In genomic region chrV:7759270-7759669, ce11 we compare ENCODE assay signal across 1 worm cellular context.
TF ChIP-seq lines count a peak whose summit lies in the region.

No protein-coding gene starts in this region.

TF ChIP-seq in whole organism, L1 larva, 84 proteins besides CTCF, POLR2A, EP300 and RAD21 (continued from another document):
- no peak for TF ChIP-seq tlp-1 (tag; optimal IDR thresholded peaks at IDR 0.05; lab: Kevin White, UChicago)
- TF ChIP-seq F16B12.6 (tag; optimal IDR thresholded peaks at IDR 0.05; lab: Kevin White, UChicago): no peak
- no peak for TF ChIP-seq ztf-4 (tag; optimal IDR thresholded peaks at IDR 0.05; lab: Kevin White, UChicago)
- TF ChIP-seq nhr-237 (tag; optimal IDR thresholded peaks at IDR 0.05; lab: Kevin White, UChicago): no peak
- TF ChIP-seq skn-1 (tag; optimal IDR thresholded peaks at IDR 0.05; lab: Kevin White, UChicago): no peak
- TF ChIP-seq C16A3.4 (tag; optimal IDR thresholded peaks at IDR 0.05; lab: Kevin White, UChicago): peak; percentile 20
- TF ChIP-seq unc-86 (tag; optimal IDR thresholded peaks at IDR 0.05; lab: Kevin White, UChicago): no peak
- TF ChIP-seq nhr-28 (tag; optimal IDR thresholded peaks at IDR 0.05; lab: Kevin White, UChicago): no peak
- peak; percentile 16 for TF ChIP-seq mef-2 (tag; optimal IDR thresholded peaks at IDR 0.05; lab: Kevin White, UChicago)
- peak; percentile 72 for TF ChIP-seq vab-15 (tag; optimal IDR thresholded peaks at IDR 0.05; lab: Kevin White, UChicago)
- no peak for TF ChIP-seq ztf-11 (tag; optimal IDR thresholded peaks at IDR 0.05; lab: Kevin White, UChicago)
- TF ChIP-seq C34B4.2 (tag; optimal IDR thresholded peaks at IDR 0.05; lab: Kevin White, UChicago): no peak
- TF ChIP-seq sox-4 (tag; optimal IDR thresholded peaks at IDR 0.05; lab: Kevin White, UChicago): no peak
- no peak for TF ChIP-seq sup-37 (GFP tag; optimal IDR thresholded peaks at IDR 0.05; lab: Kevin White, UChicago)
- TF ChIP-seq lsy-2 (tag; optimal IDR thresholded peaks at IDR 0.05; lab: Kevin White, UChicago): peak; percentile 44 to 75
- TF ChIP-seq lin-39 (tag; optimal IDR thresholded peaks at IDR 0.05; lab: Kevin White, UChicago): no peak
- TF ChIP-seq irx-1 (tag; optimal IDR thresholded peaks at IDR 0.05; lab: Kevin White, UChicago): peak; percentile 53
- no peak for TF ChIP-seq dsc-1 (tag; optimal IDR thresholded peaks at IDR 0.05; lab: Kevin White, UChicago)
- TF ChIP-seq hlh-4 (tag; optimal IDR thresholded peaks at IDR 0.05; lab: Kevin White, UChicago): no peak
- peak; percentile 49; the same call in 1 of the 2 replicates for TF ChIP-seq ceh-88 (GFP tag; IDR thresholded peaks at IDR 0.05; lab: Robert Waterston, UW)
- TF ChIP-seq mep-1 (tag; optimal IDR thresholded peaks at IDR 0.05; lab: Kevin White, UChicago): peak; percentile 72
- no peak for TF ChIP-seq fkh-8 (tag; optimal IDR thresholded peaks at IDR 0.05; lab: Kevin White, UChicago)
- TF ChIP-seq mab-9 (GFP tag; IDR thresholded peaks at IDR 0.05; lab: Robert Waterston, UW): no peak; the same call in 1 of the 2 replicates
- TF ChIP-seq tbx-2 (tag; optimal IDR thresholded peaks at IDR 0.05; lab: Kevin White, UChicago): peak; percentile 56
- TF ChIP-seq nhr-77 (tag; optimal IDR thresholded peaks at IDR 0.05; lab: Kevin White, UChicago): no peak
- peak; percentile 58 for TF ChIP-seq nhr-19 (GFP tag; conservative IDR thresholded peaks at IDR 0.05; lab: Robert Waterston, UW)
- no peak for TF ChIP-seq ama-1 (optimal IDR thresholded peaks at IDR 0.05; lab: Kevin White, UChicago)
- peak; percentile 50 to 72 for TF ChIP-seq lin-35 (GFP tag; optimal IDR thresholded peaks at IDR 0.05; lab: Kevin White, UChicago)
- peak; percentile 83 for TF ChIP-seq blmp-1 (tag; optimal IDR thresholded peaks at IDR 0.05; lab: Kevin White, UChicago)
- TF ChIP-seq nhr-47 (tag; optimal IDR thresholded peaks at IDR 0.05; lab: Kevin White, UChicago): peak; percentile 46
- TF ChIP-seq fkh-10 (GFP tag; optimal IDR thresholded peaks at IDR 0.05; lab: Kevin White, UChicago): peak; percentile 24
- no peak for TF ChIP-seq C04F5.9 (tag; optimal IDR thresholded peaks at IDR 0.05; lab: Kevin White, UChicago)
- no peak for TF ChIP-seq snpc-4 (tag; optimal IDR thresholded peaks at IDR 0.05; lab: Kevin White, UChicago)
- TF ChIP-seq egl-27 (tag; optimal IDR thresholded peaks at IDR 0.05; lab: Kevin White, UChicago): no peak
- peak; percentile 84 for TF ChIP-seq nhr-20 (tag; optimal IDR thresholded peaks at IDR 0.05; lab: Kevin White, UChicago)
- TF ChIP-seq nhr-85 (tag; lab: Kevin White, UChicago): peak; percentile 91
- TF ChIP-seq zip-4 (GFP tag; optimal IDR thresholded peaks at IDR 0.05; lab: Kevin White, UChicago): no peak
- TF ChIP-seq hlh-17 (GFP tag; optimal IDR thresholded peaks at IDR 0.05; lab: Kevin White, UChicago; ENCODE audit: borderline replicate concordance): no peak
- no peak for TF ChIP-seq ceh-90 (tag; optimal IDR thresholded peaks at IDR 0.05; lab: Kevin White, UChicago)
- no peak for TF ChIP-seq ces-1 (GFP tag; optimal IDR thresholded peaks at IDR 0.05; lab: Kevin White, UChicago)
- TF ChIP-seq elt-2 (tag; optimal IDR thresholded peaks at IDR 0.05; lab: Kevin White, UChicago): no peak
- TF ChIP-seq lir-3 (tag; optimal IDR thresholded peaks at IDR 0.05; lab: Kevin White, UChicago; ENCODE audit: poor library complexity): peak; percentile 56
- peak; percentile 49 to 61 for TF ChIP-seq efl-1 (optimal IDR thresholded peaks at IDR 0.05; lab: Kevin White, UChicago)
- peak; percentile 34 to 93 for TF ChIP-seq efl-1 (GFP tag; optimal IDR thresholded peaks at IDR 0.05 in 1 of 2; lab: Kevin White, UChicago)
- TF ChIP-seq fkh-4 (tag; optimal IDR thresholded peaks at IDR 0.05; lab: Kevin White, UChicago; ENCODE audit: borderline replicate concordance): no peak
- TF ChIP-seq egl-13 (tag; optimal IDR thresholded peaks at IDR 0.05; lab: Kevin White, UChicago): peak; percentile 18
- TF ChIP-seq xbp-1 (tag; optimal IDR thresholded peaks at IDR 0.05; lab: Kevin White, UChicago): peak; percentile 45
- no peak for TF ChIP-seq Y116A8C.19 (tag; optimal IDR thresholded peaks at IDR 0.05; lab: Kevin White, UChicago; ENCODE audit: borderline replicate concordance)
- no peak for TF ChIP-seq ceh-63 (GFP tag; optimal IDR thresholded peaks at IDR 0.05; lab: Kevin White, UChicago)
- no peak for TF ChIP-seq lin-15B (tag; optimal IDR thresholded peaks at IDR 0.05; lab: Kevin White, UChicago)
